Worm (Caenorhabditis elegans) whole organism, L4 larva: ENCODE data around the gene spin-2.

Source experiments
- F44E2.7 ChIP-seq: fragments of 200-800 bp; sonication (Bioruptor generic); IDR thresholded peaks from 2 replicates; pipeline ENCODE4 v2.1.2; 2022; ENCODE audit warnings: missing genetic modification characterization, missing compliant biosample characterization
- aly-2 ChIP-seq: sonication (generic microtip); optimal IDR thresholded peaks from 2 replicates; lab custom pipeline; 2018; ENCODE audit warnings: missing biosample characterization, missing genetic modification characterization
- ceh-82 ChIP-seq: sonication (generic microtip); optimal IDR thresholded peaks from 2 replicates; lab custom pipeline; 2017; ENCODE audit warnings: missing biosample characterization, missing genetic modification characterization
- ces-1 ChIP-seq: fragments of 150-350 bp; sonication (generic microtip); optimal IDR thresholded peaks from 4 replicates; lab custom pipeline; 2014; ENCODE audit warnings: missing biosample characterization, missing genetic modification reagents, missing genetic modification characterization
- daf-16 ChIP-seq, 3 experiments: sonication (generic microtip); optimal IDR thresholded peaks; 2 replicates each; lab custom pipeline; 2016 to 2017; ENCODE audit warnings: missing genetic modification characterization in 3 of 3, missing genetic modification reagents in 3 of 3, mild to moderate bottlenecking in 2 of 3, missing compliant biosample characterization in 2 of 3, missing biosample characterization in 1 of 3, moderate library complexity in 1 of 3
- duxl-1 ChIP-seq: sonication (generic microtip); optimal IDR thresholded peaks from 2 replicates; lab custom pipeline; 2016; ENCODE audit warnings: mild to moderate bottlenecking, missing genetic modification characterization, moderate library complexity, missing compliant biosample characterization; ENCODE audit not compliant: poor library complexity
- egl-27 ChIP-seq: sonication (generic microtip); optimal IDR thresholded peaks from 3 replicates; lab custom pipeline; 2017; ENCODE audit warnings: missing biosample characterization, missing genetic modification reagents, missing genetic modification characterization
- lin-1 ChIP-seq: fragments of 200-800 bp; sonication (Bioruptor generic); IDR thresholded peaks from 2 replicates; pipeline ENCODE4 v1.3.6; 2022; ENCODE audit warnings: missing genetic modification reagents, missing genetic modification characterization, missing compliant biosample characterization
- lin-29 ChIP-seq: fragments of 200-800 bp; sonication (Bioruptor generic); IDR thresholded peaks from 2 replicates; pipeline ENCODE4 v1.3.6; 2022; ENCODE audit warnings: missing genetic modification reagents, missing genetic modification characterization, missing compliant biosample characterization
- lin-39 ChIP-seq: fragments of 150-350 bp; optimal IDR thresholded peaks from 2 replicates; lab custom pipeline; 2014; ENCODE audit warnings: missing biosample characterization, missing genetic modification reagents, missing genetic modification characterization
- nhr-41 ChIP-seq: fragments of 200-800 bp; sonication (Bioruptor generic); IDR thresholded peaks from 2 replicates; pipeline ENCODE4 v1.3.6; 2022; ENCODE audit warnings: missing genetic modification reagents, missing genetic modification characterization, missing compliant biosample characterization
- nhr-77 ChIP-seq: fragments of 150-350 bp; optimal IDR thresholded peaks from 2 replicates; lab custom pipeline; 2014; ENCODE audit warnings: missing biosample characterization, missing genetic modification characterization
- pqm-1 ChIP-seq: sonication (generic microtip); optimal IDR thresholded peaks from 2 replicates; lab custom pipeline; 2017; ENCODE audit warnings: missing biosample characterization, missing genetic modification characterization
- unc-39 ChIP-seq: sonication (generic microtip); optimal IDR thresholded peaks from 2 replicates; lab custom pipeline; 2017; ENCODE audit warnings: missing biosample characterization, missing genetic modification characterization

ce11 chrIV:13057418-13057817, 29.4 kb upstream of the spin-2 start, which contains the start of gene scl-2:
- TF ChIP-seq pqm-1 (peak; percentile 99), nhr-77 (tag; lab: Kevin White, UChicago) (peak; percentile 95), lin-1 (GFP tag; lab: Robert Waterston, UW) (peak; percentile 75; the same call in 1 of the 2 replicates), aly-2 (no peak), F44E2.7 (no peak), duxl-1 (tag; lab: Kevin White, UChicago) (no peak), nhr-41 (GFP tag; lab: Robert Waterston, UW) (no peak), unc-39 (tag; lab: Kevin White, UChicago) (no peak), lin-39 (no peak), ces-1 (no peak), egl-27 (tag; lab: Kevin White, UChicago) (no peak), lin-29 (GFP tag; lab: Robert Waterston, UW) (no peak), ceh-82 (tag; lab: Kevin White, UChicago) (no peak), daf-16 (GFP tag; optimal IDR thresholded peaks at IDR 0.05; lab: Kevin White, UChicago) (no peak), daf-16 (tag; optimal IDR thresholded peaks at IDR 0.05; lab: Kevin White, UChicago) (peak; percentile 99)
